Fruit fly (Drosophila melanogaster) Kc167 (cell line): ENCODE data around the gene CG7326.

Source experiments
- Myc ChIP-seq: fragments of >200 bp; optimal IDR thresholded peaks from 2 replicates; lab custom pipeline; 2017; ENCODE audit warnings: missing external identifiers
- Sin3A ChIP-seq: fragments of >200 bp; optimal IDR thresholded peaks from 2 replicates; lab custom pipeline; 2018; ENCODE audit warnings: missing external identifiers
- h ChIP-seq: fragments of >200 bp; optimal IDR thresholded peaks from 3 replicates; lab custom pipeline; 2018; ENCODE audit warnings: missing external identifiers
- ttk ChIP-seq: sonication (Bioruptor generic); optimal IDR thresholded peaks from 2 replicates; lab custom pipeline; 2017; ENCODE audit warnings: missing external identifiers

dm6 chrX:18883999-18884671 is 20.6 kb upstream of the CG7326 start, which contains the start of gene CG7332:
- TF ChIP-seq ttk (no peak), h (no peak), Myc (no peak), Sin3A (lab: Kevin White, UChicago) (no peak)
